Worm (Caenorhabditis elegans) whole organism, late embryonic: ENCODE results near the gene cdf-1.

Experiments used
- C08G9.2 ChIP-seq: sonication (generic microtip); optimal IDR thresholded peaks from 2 replicates; lab custom pipeline; 2016; ENCODE audit warnings: mild to moderate bottlenecking, missing genetic modification characterization, moderate library complexity, missing compliant biosample characterization
- F13H6.1 ChIP-seq: sonication (generic microtip); optimal IDR thresholded peaks from 2 replicates; lab custom pipeline; 2016; ENCODE audit warnings: missing genetic modification characterization, missing compliant biosample characterization
- K02D7.2 ChIP-seq: sonication (generic microtip); optimal IDR thresholded peaks from 2 replicates; lab custom pipeline; 2017; ENCODE audit warnings: mild to moderate bottlenecking, missing genetic modification characterization, missing compliant biosample characterization
- K09A11.1 ChIP-seq: sonication (generic microtip); optimal IDR thresholded peaks from 2 replicates; lab custom pipeline; 2017; ENCODE audit warnings: antibody characterized with exemption, mild to moderate bottlenecking, missing genetic modification characterization, missing compliant biosample characterization; ENCODE audit not compliant: insufficient read depth
- Y22D7AL.16 ChIP-seq: sonication (generic microtip); optimal IDR thresholded peaks from 2 replicates; lab custom pipeline; 2016; ENCODE audit warnings: missing genetic modification characterization, missing compliant biosample characterization
- ceh-18 ChIP-seq: sonication (generic microtip); optimal IDR thresholded peaks from 2 replicates; lab custom pipeline; 2016; ENCODE audit warnings: missing genetic modification characterization, missing compliant biosample characterization
- ceh-2 ChIP-seq: sonication (generic microtip); optimal IDR thresholded peaks from 2 replicates; lab custom pipeline; 2016; ENCODE audit warnings: missing genotype, missing genetic modification characterization, missing compliant biosample characterization
- ceh-22 ChIP-seq: sonication (generic microtip); optimal IDR thresholded peaks from 2 replicates; lab custom pipeline; 2017; ENCODE audit warnings: missing biosample characterization, missing genetic modification characterization
- ceh-24 ChIP-seq: sonication (generic microtip); optimal IDR thresholded peaks from 2 replicates; lab custom pipeline; 2016; ENCODE audit warnings: mild to moderate bottlenecking, missing genetic modification characterization, missing compliant biosample characterization
- ceh-48 ChIP-seq: sonication (generic microtip); optimal IDR thresholded peaks from 2 replicates; lab custom pipeline; 2016; ENCODE audit warnings: missing genetic modification characterization, inconsistent platforms, missing compliant biosample characterization
- che-1 ChIP-seq: sonication (generic microtip); optimal IDR thresholded peaks from 2 replicates; lab custom pipeline; 2016; ENCODE audit warnings: mild to moderate bottlenecking, missing genetic modification characterization, missing compliant biosample characterization
- dve-1 ChIP-seq: sonication (generic microtip); optimal IDR thresholded peaks from 2 replicates; lab custom pipeline; 2017; ENCODE audit warnings: antibody characterized with exemption, mild to moderate bottlenecking, missing genetic modification characterization, missing compliant biosample characterization
- elt-2 ChIP-seq: sonication (generic microtip); optimal IDR thresholded peaks from 2 replicates; lab custom pipeline; 2016; ENCODE audit warnings: missing genetic modification reagents, missing genetic modification characterization, missing compliant biosample characterization
- elt-4 ChIP-seq: sonication (generic microtip); optimal IDR thresholded peaks from 2 replicates; lab custom pipeline; 2016; ENCODE audit warnings: missing genetic modification characterization, missing compliant biosample characterization
- eyg-1 ChIP-seq: sonication (generic microtip); optimal IDR thresholded peaks from 2 replicates; lab custom pipeline; 2016; ENCODE audit warnings: missing genotype, missing genetic modification characterization, missing compliant biosample characterization
- fax-1 ChIP-seq: sonication (generic microtip); optimal IDR thresholded peaks from 2 replicates; lab custom pipeline; 2016; ENCODE audit warnings: missing genotype, missing genetic modification characterization, missing compliant biosample characterization
- fkh-10 ChIP-seq: fragments of 150-350 bp; optimal IDR thresholded peaks from 2 replicates; lab custom pipeline; 2014; ENCODE audit warnings: missing biosample characterization, missing genetic modification reagents, missing genetic modification characterization
- fkh-6 ChIP-seq: sonication (generic microtip); optimal IDR thresholded peaks from 2 replicates; lab custom pipeline; 2016; ENCODE audit warnings: missing genetic modification characterization, missing compliant biosample characterization
- hlh-13 ChIP-seq: fragments of 200-800 bp; sonication (Bioruptor generic); optimal IDR thresholded peaks from 2 replicates; lab custom pipeline; 2018; ENCODE audit warnings: mild to moderate bottlenecking, missing genetic modification characterization, missing compliant biosample characterization
- hlh-15 ChIP-seq: sonication (generic microtip); optimal IDR thresholded peaks from 2 replicates; lab custom pipeline; 2016; ENCODE audit warnings: missing genetic modification characterization, missing compliant biosample characterization
- hlh-8 ChIP-seq: sonication (generic microtip); optimal IDR thresholded peaks from 2 replicates; lab custom pipeline; 2016; ENCODE audit warnings: missing genotype, missing genetic modification characterization, missing compliant biosample characterization
- madf-2 ChIP-seq: sonication (generic microtip); optimal IDR thresholded peaks from 2 replicates; lab custom pipeline; 2017; ENCODE audit warnings: missing genetic modification characterization, missing compliant biosample characterization
- mec-3 ChIP-seq: sonication (generic microtip); optimal IDR thresholded peaks from 2 replicates; lab custom pipeline; 2016; ENCODE audit warnings: borderline replicate concordance, missing genetic modification characterization, missing compliant biosample characterization
- nfya-1 ChIP-seq: sonication (generic microtip); optimal IDR thresholded peaks from 2 replicates; lab custom pipeline; 2017; ENCODE audit warnings: missing genetic modification characterization, mild to moderate bottlenecking, missing compliant biosample characterization, antibody characterized with exemption, moderate library complexity
- nhr-11 ChIP-seq: fragments of 150-350 bp; optimal IDR thresholded peaks from 2 replicates; lab custom pipeline; 2014; ENCODE audit warnings: missing biosample characterization, missing genetic modification characterization
- nhr-232 ChIP-seq: sonication (generic microtip); optimal IDR thresholded peaks from 2 replicates; lab custom pipeline; 2016; ENCODE audit warnings: missing genetic modification characterization, missing compliant biosample characterization
- npax-4 ChIP-seq: sonication (generic microtip); optimal IDR thresholded peaks from 2 replicates; lab custom pipeline; 2016; ENCODE audit warnings: missing genetic modification characterization, missing compliant biosample characterization
- pag-3 ChIP-seq: sonication (generic microtip); optimal IDR thresholded peaks from 2 replicates; lab custom pipeline; 2016; ENCODE audit warnings: missing compliant biosample characterization, missing genetic modification characterization, borderline replicate concordance
- pros-1 ChIP-seq: fragments of 150-350 bp; optimal IDR thresholded peaks from 2 replicates; lab custom pipeline; 2014; ENCODE audit warnings: missing biosample characterization, missing genetic modification reagents, missing genetic modification characterization
- ref-2 ChIP-seq: sonication (generic microtip); optimal IDR thresholded peaks from 2 replicates; lab custom pipeline; 2016; ENCODE audit warnings: missing genetic modification characterization, missing compliant biosample characterization
- sox-2 ChIP-seq: fragments of 200-800 bp; sonication (Bioruptor generic); IDR thresholded peaks from 2 replicates; pipeline ENCODE4 v1.3.6; 2022; ENCODE audit warnings: missing genetic modification reagents, missing genetic modification characterization, missing compliant biosample characterization
- sox-4 ChIP-seq: sonication (generic microtip); optimal IDR thresholded peaks from 2 replicates; lab custom pipeline; 2017; ENCODE audit warnings: mild to moderate bottlenecking, missing genetic modification characterization, inconsistent platforms, missing compliant biosample characterization
- syd-9 ChIP-seq: sonication (generic microtip); optimal IDR thresholded peaks from 2 replicates; lab custom pipeline; 2016; ENCODE audit warnings: mild to moderate bottlenecking, missing genetic modification characterization, moderate library complexity, missing compliant biosample characterization
- tbx-7 ChIP-seq: sonication (generic microtip); optimal IDR thresholded peaks from 2 replicates; lab custom pipeline; 2016; ENCODE audit warnings: missing genotype, missing genetic modification characterization, missing compliant biosample characterization
- ttx-3 ChIP-seq: sonication (generic microtip); optimal IDR thresholded peaks from 2 replicates; lab custom pipeline; 2016; ENCODE audit warnings: missing genetic modification reagents, missing genetic modification characterization, missing compliant biosample characterization
- unc-3 ChIP-seq, 2 experiments: fragments of 200-800 bp in 1 of 2; sonication (Bioruptor generic) in 1 of 2; sonication (generic microtip) in 1 of 2; conservative IDR thresholded peaks in 1 of 2; optimal IDR thresholded peaks in 1 of 2; 2 replicates each; pipeline versions ENCODE4 v1.3.6 to Lab custom; 2016 to 2022; ENCODE audit warnings: missing compliant biosample characterization in 2 of 2, missing genetic modification characterization in 2 of 2, missing genetic modification reagents in 1 of 2
- unc-42 ChIP-seq: sonication (generic microtip); optimal IDR thresholded peaks from 2 replicates; lab custom pipeline; 2016; ENCODE audit warnings: missing genotype, missing genetic modification characterization, missing compliant biosample characterization
- unc-55 ChIP-seq: sonication (generic microtip); optimal IDR thresholded peaks from 2 replicates; lab custom pipeline; 2017; ENCODE audit warnings: missing biosample characterization, missing genetic modification reagents, missing genetic modification characterization
- ztf-16 ChIP-seq: sonication (generic microtip); optimal IDR thresholded peaks from 2 replicates; lab custom pipeline; 2017; ENCODE audit warnings: missing genetic modification characterization, missing compliant biosample characterization

The cdf-1 gene

DNA sequence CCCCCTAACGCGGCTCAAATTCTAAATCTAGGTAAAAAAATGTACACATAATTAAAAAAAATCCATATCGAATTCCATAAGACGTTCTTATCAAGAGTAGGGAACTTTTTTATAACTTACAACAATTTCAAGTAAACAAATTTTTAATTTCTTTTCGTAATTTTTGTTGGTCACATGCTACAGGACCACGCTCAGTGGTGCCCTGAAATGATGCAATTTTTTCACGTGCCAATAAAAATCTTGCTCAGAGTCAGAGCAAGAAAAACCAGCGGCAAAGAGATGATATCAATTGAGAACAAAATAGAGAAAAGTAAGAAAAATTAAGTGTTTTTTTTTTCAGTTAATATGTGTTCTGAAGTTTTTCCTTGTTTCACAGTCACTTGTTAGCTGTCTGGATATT, 27.0 kb upstream of the cdf-1 start:
- TF ChIP-seq F13H6.1 (tag; lab: Kevin White, UChicago), result no peak
- TF ChIP-seq nhr-11, result no peak
- no peak for TF ChIP-seq unc-42 (tag; lab: Kevin White, UChicago)
- no peak for TF ChIP-seq sox-4 (tag; lab: Kevin White, UChicago)
- no peak for TF ChIP-seq mec-3 (tag; lab: Kevin White, UChicago)
- TF ChIP-seq ceh-48 (tag; lab: Kevin White, UChicago), result no peak
- no peak for TF ChIP-seq hlh-8 (tag; lab: Kevin White, UChicago)
- no peak for TF ChIP-seq elt-4 (tag; lab: Kevin White, UChicago)
- no peak for TF ChIP-seq unc-3 (GFP tag; conservative IDR thresholded peaks at IDR 0.05; lab: Robert Waterston, UW)
- TF ChIP-seq unc-3 (tag; optimal IDR thresholded peaks at IDR 0.05; lab: Kevin White, UChicago), result no peak
- no peak for TF ChIP-seq che-1
- TF ChIP-seq unc-55 (GFP tag; lab: Kevin White, UChicago), result no peak
- no peak for TF ChIP-seq nfya-1 (tag; lab: Kevin White, UChicago)
- no peak for TF ChIP-seq C08G9.2 (tag; lab: Kevin White, UChicago)
- TF ChIP-seq ztf-16, result no peak
- no peak for TF ChIP-seq fax-1
- no peak for TF ChIP-seq K09A11.1 (tag; lab: Kevin White, UChicago)

ce11 chrX:6530591-6530990, 25.6 kb upstream of the cdf-1 start:
- no peak for TF ChIP-seq npax-4
- TF ChIP-seq ztf-16, result no peak
- no peak for TF ChIP-seq hlh-8 (tag; lab: Kevin White, UChicago)

ce11 chrX:6530046-6530445, 25.1 kb upstream of the cdf-1 start, which contains the start of gene ceh-60:
Gene ceh-60 (minus strand): TSS chrX:6530146.
- TF ChIP-seq hlh-13, result no peak
- TF ChIP-seq ceh-22 (tag; lab: Kevin White, UChicago), result no peak
- TF ChIP-seq fkh-10 (GFP tag; lab: Kevin White, UChicago), result no peak
- no peak for TF ChIP-seq ttx-3 (tag; lab: Kevin White, UChicago)
- no peak for TF ChIP-seq sox-2 (GFP tag; lab: Robert Waterston, UW)
- no peak for TF ChIP-seq elt-4 (tag; lab: Kevin White, UChicago)
- TF ChIP-seq pros-1 (tag; lab: Kevin White, UChicago), result no peak
- TF ChIP-seq madf-2 (tag; lab: Kevin White, UChicago), result no peak
- TF ChIP-seq Y22D7AL.16, result no peak
- TF ChIP-seq pag-3 (tag; lab: Kevin White, UChicago), result no peak
- TF ChIP-seq ceh-24 (tag; lab: Kevin White, UChicago), result no peak
- TF ChIP-seq hlh-15 (tag; lab: Kevin White, UChicago), result no peak
- TF ChIP-seq syd-9, result no peak

DNA sequence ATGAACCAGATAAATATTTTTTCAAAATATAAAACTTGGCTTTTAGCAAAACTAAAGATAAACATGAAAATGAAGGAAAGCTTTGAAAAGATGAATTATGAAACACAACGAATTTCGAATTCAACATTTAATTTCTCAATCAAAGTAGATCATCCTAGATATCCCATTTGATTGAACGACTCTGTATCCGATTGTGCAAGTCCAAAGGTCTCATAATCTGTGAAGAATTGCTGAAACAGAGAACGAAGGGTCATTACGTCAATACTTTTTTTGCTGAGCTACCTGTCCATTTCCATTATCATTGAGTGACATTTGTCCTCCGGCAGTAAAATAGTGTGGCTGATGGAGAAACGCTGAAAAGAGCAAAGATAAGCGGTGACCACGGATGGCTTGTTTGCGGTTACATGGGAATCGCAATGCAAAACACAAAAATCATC, 17.7 kb upstream of the cdf-1 start:
- TF ChIP-seq elt-2 (tag; lab: Kevin White, UChicago) (peak; percentile 73), unc-55 (GFP tag; lab: Kevin White, UChicago) (no peak)
- TF ChIP-seq, all 69 proteins: peak for 1

ce11 chrX:6520644-6521043, 15.7 kb upstream of the cdf-1 start:
- TF ChIP-seq eyg-1 (tag; lab: Kevin White, UChicago) (no peak), ceh-2 (tag; lab: Kevin White, UChicago) (no peak), ceh-18 (tag; lab: Kevin White, UChicago) (no peak), elt-4 (tag; lab: Kevin White, UChicago) (no peak), dve-1 (no peak), ttx-3 (tag; lab: Kevin White, UChicago) (no peak), fax-1 (no peak), nhr-232 (tag; lab: Kevin White, UChicago) (no peak), fkh-6 (no peak), unc-55 (GFP tag; lab: Kevin White, UChicago) (no peak), tbx-7 (tag; lab: Kevin White, UChicago) (no peak), hlh-15 (tag; lab: Kevin White, UChicago) (no peak), K02D7.2 (tag; lab: Kevin White, UChicago) (no peak), ref-2 (tag; lab: Kevin White, UChicago) (no peak), pag-3 (tag; lab: Kevin White, UChicago) (no peak), unc-42 (tag; lab: Kevin White, UChicago) (no peak)
